Fruit fly (Drosophila melanogaster): ENCODE data around the gene lili.

The lili gene

DNA sequence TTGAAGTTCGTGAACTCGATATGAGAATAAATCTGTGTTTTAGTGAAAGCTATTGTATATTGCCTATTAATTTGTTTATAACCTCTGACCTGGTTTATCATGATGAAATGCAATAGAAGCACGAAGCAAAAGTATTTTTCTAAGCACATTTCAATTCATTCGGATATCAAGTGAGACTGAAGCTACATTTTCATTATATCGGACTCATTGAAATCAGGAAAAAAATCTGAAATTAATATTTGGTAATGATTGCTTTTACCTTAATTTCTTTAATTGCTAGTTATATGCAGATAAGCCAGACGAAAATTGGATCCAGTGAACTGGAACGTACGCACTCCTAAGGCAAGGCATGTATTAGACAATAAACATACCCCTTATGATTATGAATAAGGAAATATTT lies 27.3 kb upstream of the lili start, which contains the start of gene CG33658:
Gene CG33658 (minus strand): TSS at position 101 of the 400 bp plus-strand sequence.
- TF ChIP-seq ttk (optimal IDR thresholded peaks at IDR 0.05) (no peak), psq (optimal IDR thresholded peaks at IDR 0.05) (no peak), h (optimal IDR thresholded peaks at IDR 0.05) (no peak), insv (optimal IDR thresholded peaks at IDR 0.05) (no peak), Myc (optimal IDR thresholded peaks at IDR 0.05) (no peak), Sin3A (optimal IDR thresholded peaks at IDR 0.05) (no peak)

- TF ChIP-seq ttk (optimal IDR thresholded peaks at IDR 0.05) = no peak
- no peak for TF ChIP-seq insv (optimal IDR thresholded peaks at IDR 0.05)
- TF ChIP-seq Sin3A (optimal IDR thresholded peaks at IDR 0.05) = no peak
- no peak for TF ChIP-seq psq (optimal IDR thresholded peaks at IDR 0.05)
- no peak for TF ChIP-seq h (optimal IDR thresholded peaks at IDR 0.05)
- no peak for TF ChIP-seq Myc (optimal IDR thresholded peaks at IDR 0.05)
These were observed 19.8 kb upstream of the lili start, which contains the start of gene sosie for dm6 chr3R:24833652-24834051. TSS of gene sosie (plus strand) at chr3R:24833952.

- TF ChIP-seq psq (optimal IDR thresholded peaks at IDR 0.05) (no peak), Sin3A (optimal IDR thresholded peaks at IDR 0.05) (no peak), Myc (optimal IDR thresholded peaks at IDR 0.05) (no peak), h (optimal IDR thresholded peaks at IDR 0.05) (no peak), ttk (optimal IDR thresholded peaks at IDR 0.05) (no peak), insv (optimal IDR thresholded peaks at IDR 0.05) (no peak)
These were observed 16.1 kb upstream of the lili start, which contains the start of the genes Kaz and CG43273 for dm6 chr3R:24829887-24830351. TSS of gene Kaz (minus strand) at chr3R:24829959. TSS of gene CG43273 (plus strand) at chr3R:24830301.

dm6 chr3R:24828234-24828633 lies 14.4 kb upstream of the lili start, which contains the start of gene RabX4:
TSS of gene RabX4 (minus strand) at chr3R:24828409.
- TF ChIP-seq ttk (optimal IDR thresholded peaks at IDR 0.05) (no peak), Sin3A (optimal IDR thresholded peaks at IDR 0.05) (no peak)

DNA sequence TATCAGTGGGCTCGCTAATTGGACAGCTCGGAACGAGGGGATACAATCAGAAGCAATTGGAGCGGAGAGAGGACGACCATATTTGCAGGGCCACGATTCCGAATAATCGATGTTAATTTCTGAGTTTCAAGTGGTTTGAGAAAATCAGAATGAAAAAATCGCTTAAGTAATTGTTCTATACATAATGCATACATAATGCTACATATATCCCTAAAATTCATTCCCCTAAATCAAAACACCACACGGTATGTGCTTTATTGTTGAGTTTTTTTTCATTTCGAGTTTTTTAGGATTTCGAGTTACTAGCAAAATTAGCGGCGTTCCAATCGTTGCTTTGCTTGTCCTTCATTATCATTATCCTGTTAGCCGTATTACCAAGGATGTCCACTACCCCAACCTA lies 11.7 kb upstream of the lili start, which contains the start of gene niki:
Gene niki (minus strand): TSS at position 101 of the 400 bp plus-strand sequence.
- TF ChIP-seq h (optimal IDR thresholded peaks at IDR 0.05) (no peak), Sin3A (optimal IDR thresholded peaks at IDR 0.05) (no peak), psq (optimal IDR thresholded peaks at IDR 0.05) (no peak)

DNA sequence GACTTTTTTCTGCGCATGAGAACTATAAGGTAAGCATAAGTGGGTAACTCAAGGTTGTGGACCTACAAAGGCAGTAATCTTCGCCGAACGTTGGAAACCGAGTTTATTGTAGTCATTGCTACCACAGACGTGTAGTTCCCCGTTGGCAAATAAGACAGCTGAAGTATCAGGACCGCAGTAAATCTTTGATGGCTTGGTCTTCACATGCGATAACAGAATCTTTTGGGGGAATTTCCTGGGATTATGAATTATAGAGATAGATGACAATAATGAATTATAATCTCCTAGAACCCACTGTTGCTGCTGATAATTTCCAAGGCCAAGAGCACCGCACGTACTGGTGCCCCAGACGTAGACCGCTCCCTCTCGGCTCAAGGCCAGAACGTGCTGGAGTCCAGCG lies 9.2 kb upstream of the lili start:
- TF ChIP-seq psq (optimal IDR thresholded peaks at IDR 0.05) (no peak), insv (optimal IDR thresholded peaks at IDR 0.05) (no peak), h (optimal IDR thresholded peaks at IDR 0.05) (no peak), Sin3A (optimal IDR thresholded peaks at IDR 0.05) (no peak), ttk (optimal IDR thresholded peaks at IDR 0.05) (no peak), Myc (optimal IDR thresholded peaks at IDR 0.05) (no peak)

- TF ChIP-seq h (optimal IDR thresholded peaks at IDR 0.05) = no peak
- TF ChIP-seq Myc (optimal IDR thresholded peaks at IDR 0.05) = no peak
- TF ChIP-seq psq (optimal IDR thresholded peaks at IDR 0.05) = no peak
- TF ChIP-seq insv (optimal IDR thresholded peaks at IDR 0.05) = no peak
- no peak for TF ChIP-seq Sin3A (optimal IDR thresholded peaks at IDR 0.05)
- TF ChIP-seq ttk (optimal IDR thresholded peaks at IDR 0.05) = no peak
These were observed 3.4 kb upstream of the lili start, which contains the start of the genes CG5808 and Saf-B for dm6 chr3R:24816993-24817854. TSS of gene CG5808 (minus strand) at chr3R:24817007. TSS of gene Saf-B (plus strand) at chr3R:24817464.

DNA sequence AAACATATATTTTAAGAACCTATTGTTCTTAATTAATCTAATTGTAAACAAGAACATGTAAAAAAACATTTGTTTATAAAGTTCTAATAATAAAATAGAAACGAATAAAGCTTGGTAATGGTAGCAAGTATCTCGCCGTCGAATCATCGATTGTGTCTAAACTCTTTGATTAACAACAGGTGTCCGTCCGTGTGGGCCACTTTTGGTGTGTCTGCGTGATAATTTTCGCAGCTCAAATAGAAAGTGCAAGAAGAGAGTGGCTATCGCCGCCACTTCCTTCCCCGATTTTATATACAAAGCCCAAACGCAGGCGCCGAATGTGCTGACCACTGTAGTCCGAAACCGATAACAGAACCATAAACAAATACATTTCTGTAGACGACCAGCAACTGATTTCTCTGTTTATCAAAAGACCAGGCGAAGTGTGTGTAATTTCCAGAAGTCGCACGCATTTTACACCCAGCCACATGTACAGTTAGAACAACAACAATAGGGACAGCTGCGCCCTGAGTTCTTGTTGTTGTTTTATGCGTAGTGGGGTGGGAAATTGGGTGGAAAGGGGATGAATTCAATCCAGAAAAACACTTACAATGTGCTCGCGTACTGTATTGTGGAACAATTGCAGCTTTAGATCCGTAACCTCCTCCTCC lies 700 bp downstream of the lili start:
- TF ChIP-seq h (optimal IDR thresholded peaks at IDR 0.05) (no peak), ttk (optimal IDR thresholded peaks at IDR 0.05) (no peak), psq (optimal IDR thresholded peaks at IDR 0.05) (no peak), insv (optimal IDR thresholded peaks at IDR 0.05) (no peak), Sin3A (optimal IDR thresholded peaks at IDR 0.05) (no peak), Myc (optimal IDR thresholded peaks at IDR 0.05) (no peak)

DNA sequence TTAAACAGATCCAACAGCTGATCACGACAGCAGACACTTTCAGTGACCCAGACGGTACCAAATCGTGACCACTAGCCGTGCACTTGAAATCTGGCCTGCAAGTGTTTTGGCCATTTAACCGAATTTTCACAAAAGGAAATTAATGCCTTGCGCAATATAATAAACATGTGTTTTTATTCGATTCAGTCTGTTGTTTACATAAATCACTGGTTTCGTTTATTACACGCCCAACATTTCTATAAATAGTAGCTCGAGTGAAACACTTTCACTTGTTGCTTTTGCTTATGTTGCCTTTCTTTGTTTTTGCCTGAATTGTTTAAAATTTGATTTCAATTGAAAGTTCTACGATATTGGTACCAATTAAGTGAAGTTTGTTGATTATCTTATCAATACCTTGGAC lies 1.4 kb downstream of the lili start:
- TF ChIP-seq Myc (optimal IDR thresholded peaks at IDR 0.05) = no peak
- TF ChIP-seq ttk (optimal IDR thresholded peaks at IDR 0.05) = no peak
- TF ChIP-seq insv (optimal IDR thresholded peaks at IDR 0.05) = no peak
- no peak for TF ChIP-seq psq (optimal IDR thresholded peaks at IDR 0.05)
- TF ChIP-seq Sin3A (optimal IDR thresholded peaks at IDR 0.05) = no peak
- TF ChIP-seq h (optimal IDR thresholded peaks at IDR 0.05) = no peak

DNA sequence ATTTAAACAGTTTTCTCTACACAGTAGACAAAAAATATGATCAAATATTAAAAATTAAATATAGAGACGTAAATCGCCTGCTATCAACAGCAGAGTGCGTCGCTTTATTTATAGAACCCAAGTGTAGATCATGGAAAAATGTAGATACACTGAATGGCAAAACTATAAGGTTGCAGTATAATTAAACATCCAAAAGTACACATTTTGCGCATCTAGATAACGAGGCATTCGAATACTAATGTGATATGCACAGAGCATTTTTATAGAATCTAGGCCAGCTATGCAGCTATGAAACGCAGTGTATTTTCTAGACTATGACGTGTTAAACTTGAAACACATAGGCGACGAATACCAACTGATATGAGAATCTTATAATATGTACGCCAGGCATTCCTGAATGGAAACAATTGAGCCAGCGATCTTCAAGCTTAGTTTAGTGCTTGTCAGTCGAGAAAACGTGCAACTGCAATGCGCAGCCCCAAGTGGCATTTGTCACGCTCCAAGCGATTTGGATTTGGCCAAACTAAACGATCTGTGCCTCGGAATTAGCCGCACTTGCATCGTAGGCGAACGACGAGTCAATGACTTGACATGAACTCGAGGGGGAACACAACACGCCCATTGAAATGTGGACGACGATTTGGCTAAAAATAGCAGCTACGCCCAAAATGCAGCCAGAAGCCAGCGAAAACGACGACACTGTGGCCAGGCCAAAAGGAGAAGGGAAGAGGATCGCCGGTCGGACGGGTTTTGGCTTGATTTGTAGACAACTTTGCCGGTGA lies 2.8 kb downstream of the lili start:
- TF ChIP-seq Sin3A (optimal IDR thresholded peaks at IDR 0.05) (no peak), insv (optimal IDR thresholded peaks at IDR 0.05) (no peak), psq (optimal IDR thresholded peaks at IDR 0.05) (no peak), ttk (optimal IDR thresholded peaks at IDR 0.05) (no peak), Myc (optimal IDR thresholded peaks at IDR 0.05) (no peak), h (optimal IDR thresholded peaks at IDR 0.05) (no peak)

DNA sequence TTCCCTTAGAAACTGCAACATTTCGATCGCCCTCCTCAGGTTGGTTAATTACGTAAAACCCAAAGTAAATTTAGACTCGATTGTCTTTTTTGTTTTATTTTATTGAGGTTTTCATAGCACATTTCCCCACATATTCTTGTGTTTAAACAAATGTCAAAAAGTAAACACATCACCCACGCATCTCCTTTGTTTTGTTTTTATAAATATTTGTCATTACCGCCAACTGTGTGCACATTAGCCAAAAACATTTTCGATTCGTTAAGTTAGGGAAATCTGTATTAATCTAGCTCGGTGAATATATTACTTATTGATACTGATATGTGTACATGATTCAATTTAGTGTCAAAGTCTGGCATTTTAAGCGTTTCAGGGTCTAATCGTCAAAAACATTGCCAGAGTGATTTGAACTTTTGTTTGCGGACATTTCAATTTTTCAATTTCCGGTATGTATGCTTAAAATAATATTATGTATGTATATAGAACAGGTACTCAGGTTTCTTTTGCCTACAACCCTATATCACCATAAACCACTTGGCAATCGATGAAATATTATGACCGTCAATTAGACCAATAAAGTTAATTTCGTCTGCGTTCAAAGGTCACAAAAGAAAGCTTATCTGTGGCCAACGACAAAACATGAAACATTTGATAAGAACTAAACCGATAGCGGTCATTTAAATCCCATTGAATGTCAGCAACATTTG lies 4.1 kb downstream of the lili start:
- TF ChIP-seq Sin3A (optimal IDR thresholded peaks at IDR 0.05) (no peak), ttk (optimal IDR thresholded peaks at IDR 0.05) (no peak), insv (optimal IDR thresholded peaks at IDR 0.05) (no peak)

Data from Kc167 (cell line).